Fruit fly (Drosophila melanogaster) whole organism, adult: ENCODE measurements around the gene CG33795.

Experiments
- CG11617 ChIP-seq: fragments of 200-800 bp; sonication (Bioruptor generic); optimal IDR thresholded peaks from 2 replicates; lab custom pipeline; 2017; ENCODE audit warnings: mild to moderate bottlenecking, missing biosample characterization, missing genetic modification reagents, missing genetic modification characterization
- CG12768 ChIP-seq: fragments of 200-800 bp; sonication (Bioruptor generic); optimal IDR thresholded peaks from 2 replicates; lab custom pipeline; 2017; ENCODE audit warnings: missing biosample characterization, missing genetic modification characterization, mild to moderate bottlenecking, moderate library complexity, missing genetic modification reagents
- CG14711 ChIP-seq: fragments of 200-800 bp; sonication (Bioruptor generic); optimal IDR thresholded peaks from 2 replicates; lab custom pipeline; 2018; ENCODE audit warnings: missing biosample characterization, mild to moderate bottlenecking, missing genetic modification characterization, moderate library complexity
- CG1620 ChIP-seq: fragments of 200-800 bp; sonication (Bioruptor generic); optimal IDR thresholded peaks from 2 replicates; lab custom pipeline; 2016; ENCODE audit warnings: missing biosample characterization, missing genetic modification characterization
- CG33017 ChIP-seq: fragments of 200-800 bp; sonication (Bioruptor generic); optimal IDR thresholded peaks from 2 replicates; lab custom pipeline; 2018; ENCODE audit warnings: missing biosample characterization, mild to moderate bottlenecking, missing genetic modification characterization, moderate library complexity
- CG5204 ChIP-seq: fragments of 200-800 bp; sonication (Bioruptor generic); optimal IDR thresholded peaks from 2 replicates; lab custom pipeline; 2016; ENCODE audit warnings: missing biosample characterization, missing genetic modification characterization
- CG7045 ChIP-seq: fragments of 200-800 bp; sonication (Bioruptor generic); optimal IDR thresholded peaks from 2 replicates; lab custom pipeline; 2017; ENCODE audit warnings: missing biosample characterization, mild to moderate bottlenecking, missing genetic modification characterization
- CG7101 ChIP-seq: fragments of 200-800 bp; sonication (Bioruptor generic); optimal IDR thresholded peaks from 2 replicates; lab custom pipeline; 2018; ENCODE audit warnings: missing biosample characterization, mild to moderate bottlenecking, missing genetic modification characterization, moderate library complexity
- Clk ChIP-seq: fragments of 200-800 bp; sonication (Bioruptor generic); optimal IDR thresholded peaks from 2 replicates; lab custom pipeline; 2017; ENCODE audit warnings: missing biosample characterization, missing genetic modification characterization
- Crg-1 ChIP-seq: fragments of 200-800 bp; sonication (Bioruptor generic); optimal IDR thresholded peaks from 2 replicates; lab custom pipeline; 2016; ENCODE audit warnings: missing biosample characterization, missing genetic modification characterization
- Hr96 ChIP-seq: fragments of 200-800 bp; sonication (Bioruptor generic); optimal IDR thresholded peaks from 2 replicates; lab custom pipeline; 2016; ENCODE audit warnings: missing biosample characterization, missing genetic modification characterization
- Mnt ChIP-seq: fragments of 200-800 bp; sonication (Bioruptor generic); optimal IDR thresholded peaks from 2 replicates; lab custom pipeline; 2016; ENCODE audit warnings: missing biosample characterization, mild to moderate bottlenecking, missing genetic modification characterization
- bab1 ChIP-seq: fragments of 200-800 bp; sonication (Bioruptor generic); optimal IDR thresholded peaks from 3 replicates; lab custom pipeline; 2019; ENCODE audit warnings: missing biosample characterization, mild to moderate bottlenecking, missing genetic modification characterization, moderate library complexity
- cic ChIP-seq: fragments of 200-800 bp; sonication (Bioruptor generic); optimal IDR thresholded peaks from 2 replicates; lab custom pipeline; 2017; ENCODE audit warnings: missing biosample characterization, mild to moderate bottlenecking, missing genetic modification characterization, moderate library complexity
- cnc ChIP-seq, 2 experiments: fragments of >200 bp; optimal IDR thresholded peaks; 2 replicates each; lab custom pipeline; 2017
- kay ChIP-seq: fragments of 200-800 bp; sonication (Bioruptor generic); peaks from one replicate; lab custom pipeline; 2016; ENCODE audit warnings: missing biosample characterization, missing genetic modification characterization, borderline replicate concordance
- ovo ChIP-seq: fragments of 200-800 bp; sonication (Bioruptor generic); optimal IDR thresholded peaks from 2 replicates; lab custom pipeline; 2016; ENCODE audit warnings: missing biosample characterization, missing genetic modification characterization
- pad ChIP-seq: fragments of 200-800 bp; sonication (Bioruptor generic); optimal IDR thresholded peaks from 3 replicates; lab custom pipeline; 2017; ENCODE audit warnings: missing biosample characterization, missing genetic modification characterization, mild to moderate bottlenecking, moderate library complexity, missing genetic modification reagents
- tj ChIP-seq: fragments of 200-800 bp; sonication (Bioruptor generic); optimal IDR thresholded peaks from 3 replicates; lab custom pipeline; 2017; ENCODE audit warnings: missing biosample characterization, mild to moderate bottlenecking, missing genetic modification characterization, moderate library complexity
- toe ChIP-seq: fragments of 200-800 bp; sonication (Bioruptor generic); optimal IDR thresholded peaks from 2 replicates; lab custom pipeline; 2016; ENCODE audit warnings: missing biosample characterization, missing genetic modification characterization

Gene CG33795

DNA sequence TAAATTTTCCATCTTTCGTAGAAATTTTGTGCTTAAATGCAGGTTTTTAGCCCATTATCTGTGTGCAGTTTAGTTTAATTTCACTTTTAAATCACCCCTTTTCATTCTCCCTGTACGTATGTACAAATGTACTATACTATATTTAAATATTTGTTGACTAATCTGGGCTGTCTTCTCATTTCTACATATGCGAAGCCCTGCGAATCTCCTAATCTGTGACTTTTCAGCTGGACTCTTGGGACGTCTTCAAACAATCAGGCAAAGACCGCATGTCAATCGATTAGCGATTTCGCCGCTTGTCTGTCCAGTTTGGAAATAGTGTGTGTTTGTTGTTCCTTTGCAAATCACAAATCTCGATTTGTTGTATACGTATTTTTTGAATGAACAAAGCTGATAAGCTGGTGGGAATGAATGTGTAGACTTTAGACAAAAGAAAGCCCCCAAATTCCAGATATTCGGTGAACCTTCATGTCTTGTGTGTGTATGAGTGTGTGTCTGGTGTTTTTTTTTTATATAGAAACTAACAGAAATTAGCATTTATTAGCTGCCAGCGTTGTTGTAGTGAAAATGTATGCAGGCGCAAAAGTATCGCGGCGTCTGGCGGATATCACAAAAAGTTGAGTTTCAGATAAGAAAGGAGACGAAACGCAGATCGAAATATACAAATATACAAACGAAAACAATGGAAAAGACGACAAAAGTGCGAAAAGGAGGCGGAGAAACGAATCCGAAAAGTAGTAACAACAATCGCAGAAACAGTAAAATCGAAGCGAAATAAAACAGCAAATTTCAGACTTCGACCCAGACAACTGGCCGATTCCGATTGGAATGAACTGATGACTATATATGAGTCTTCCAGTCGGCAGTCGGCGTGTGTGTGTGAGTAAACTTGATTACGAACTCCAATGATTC is 11.8 kb downstream of the CG33795 start:
- TF ChIP-seq kay (GFP tag; lab: Kevin White, UChicago): peak; percentile 94
- TF ChIP-seq CG33017 (tag; lab: Kevin White, UChicago): no peak
- TF ChIP-seq CG12768: peak; percentile 48
- TF ChIP-seq cic (GFP tag; lab: Kevin White, UChicago): peak; percentile 19

DNA sequence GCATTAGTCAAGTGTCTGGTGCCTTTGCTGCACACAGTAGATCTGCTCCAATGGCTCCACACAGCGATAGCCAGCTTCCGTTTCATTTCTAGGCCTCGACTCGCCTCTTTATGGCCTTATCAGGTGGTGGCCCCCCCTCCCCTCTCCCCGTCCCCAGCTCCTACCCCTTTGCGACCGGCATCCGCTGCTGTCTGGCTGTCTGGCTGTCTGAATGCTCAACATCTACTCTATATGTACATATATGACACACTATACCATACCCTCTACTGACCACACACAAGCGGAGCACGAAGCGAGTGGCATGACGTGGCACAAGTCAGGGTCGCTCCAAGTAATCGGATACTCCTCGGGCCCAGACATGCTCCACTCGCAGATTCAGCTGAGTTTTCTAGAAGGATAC is 12.9 kb downstream of the CG33795 start:
- no peak for TF ChIP-seq bab1 (GFP tag; lab: Kevin White, UChicago)
- TF ChIP-seq cnc (optimal IDR thresholded peaks at IDR 0.05; lab: Kevin White, UChicago): peak; percentile 0 to 62
- no peak for TF ChIP-seq Mnt
- TF ChIP-seq Hr96: no peak
- peak; percentile 50 for TF ChIP-seq cic (GFP tag; lab: Kevin White, UChicago)

DNA sequence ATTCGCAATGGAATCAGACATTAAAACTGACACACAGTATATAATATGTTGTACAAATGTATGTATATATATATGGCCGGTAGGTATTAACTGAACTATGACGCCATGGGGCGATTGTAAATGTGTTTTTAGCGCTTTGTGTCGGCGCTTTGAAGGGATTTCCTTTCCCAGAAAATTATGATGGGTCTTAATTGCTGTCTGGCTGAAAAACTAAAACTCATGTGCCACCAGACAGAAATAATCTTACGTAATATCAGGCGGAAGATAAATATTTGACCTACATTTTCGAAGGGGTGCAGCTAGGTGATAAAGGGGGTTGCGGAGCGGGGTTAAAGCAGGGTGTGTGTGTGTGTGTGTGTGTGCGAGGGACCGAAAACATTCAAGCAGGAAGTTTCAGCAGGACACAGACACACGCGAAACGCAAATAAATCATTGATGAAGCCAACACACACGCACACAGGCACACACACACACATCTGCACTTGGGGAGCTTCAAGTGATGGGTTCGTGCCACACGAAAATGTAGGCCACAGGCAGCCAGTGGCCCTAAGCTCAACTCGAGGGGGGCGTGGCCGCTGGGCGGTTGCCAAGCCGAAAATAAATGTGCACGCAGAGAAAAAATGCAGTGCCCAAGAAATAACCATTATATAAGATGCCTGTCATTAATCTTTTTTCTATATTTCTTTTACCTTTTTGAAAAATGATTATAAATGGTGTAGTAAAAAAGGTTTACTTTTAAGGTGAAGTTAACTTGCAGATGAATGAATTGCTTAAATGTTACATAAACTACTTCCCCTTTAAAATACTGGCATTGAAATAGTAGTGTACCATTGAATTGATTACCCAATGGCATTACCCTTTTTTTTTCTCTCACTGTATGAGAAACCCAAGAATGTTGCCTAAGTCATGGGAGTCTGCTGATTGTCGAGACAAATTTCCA is 13.7 kb downstream of the CG33795 start:
- TF ChIP-seq CG14711 (tag; lab: Kevin White, UChicago): no peak

DNA sequence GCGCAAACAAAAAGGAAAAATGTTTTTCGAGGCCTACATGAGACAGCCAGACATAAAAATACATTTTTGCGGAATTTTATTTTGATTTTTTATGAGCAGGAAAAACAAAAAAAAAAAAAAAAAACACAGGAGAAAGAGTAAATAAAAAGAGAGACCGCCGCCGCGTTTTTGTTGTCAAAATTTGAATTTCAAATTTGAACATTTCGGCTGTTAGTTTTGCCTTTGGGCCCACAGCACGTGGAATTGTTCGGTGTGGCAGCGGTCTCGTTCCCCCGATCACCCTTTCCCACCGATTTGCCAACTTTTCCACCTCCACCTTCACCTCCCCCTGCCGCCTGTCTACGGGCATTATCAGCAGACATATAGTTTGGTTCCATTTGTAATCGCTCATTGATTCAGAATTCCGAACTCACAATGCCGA is 14.4 kb downstream of the CG33795 start:
- TF ChIP-seq Clk (GFP tag; lab: Kevin White, UChicago) (no peak), pad (GFP tag; lab: Kevin White, UChicago) (no peak), CG14711 (tag; lab: Kevin White, UChicago) (no peak), cnc (optimal IDR thresholded peaks at IDR 0.05; lab: Kevin White, UChicago) (no peak), cic (GFP tag; lab: Kevin White, UChicago) (peak; percentile 66), kay (GFP tag; lab: Kevin White, UChicago) (no peak), toe (no peak), Crg-1 (no peak), CG11617 (no peak), CG7045 (GFP tag; lab: Kevin White, UChicago) (no peak), CG33017 (tag; lab: Kevin White, UChicago) (no peak), CG1620 (no peak), CG7101 (tag; lab: Kevin White, UChicago) (no peak), bab1 (GFP tag; lab: Kevin White, UChicago) (no peak), CG5204 (no peak), Hr96 (no peak), CG12768 (peak; percentile 12), Mnt (peak; percentile 86), tj (GFP tag; lab: Kevin White, UChicago) (no peak)

DNA sequence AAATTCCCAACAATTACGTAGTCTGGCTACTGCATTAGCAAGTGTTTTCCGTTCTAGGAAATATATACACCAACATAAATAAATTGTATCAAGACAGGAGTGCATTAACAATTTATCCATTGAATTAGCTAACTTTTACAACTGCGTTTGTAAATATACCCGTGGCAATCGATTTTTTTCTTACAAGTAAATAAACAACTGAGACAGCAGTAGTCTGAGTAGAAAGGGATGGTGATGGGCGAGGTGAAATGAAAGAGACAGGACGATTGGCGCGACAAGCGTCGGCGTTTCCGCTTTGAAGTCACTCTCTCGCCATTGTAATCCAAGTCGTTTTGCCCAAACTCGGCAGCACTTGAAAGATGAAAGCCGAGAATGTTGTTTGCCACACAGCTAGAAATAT is 15.6 kb downstream of the CG33795 start:
- TF ChIP-seq kay (GFP tag; lab: Kevin White, UChicago): no peak
- TF ChIP-seq CG14711 (tag; lab: Kevin White, UChicago): no peak
- no peak for TF ChIP-seq CG5204
- TF ChIP-seq Hr96: no peak
- TF ChIP-seq toe: no peak
- TF ChIP-seq CG1620: no peak
- no peak for TF ChIP-seq CG7101 (tag; lab: Kevin White, UChicago)
- TF ChIP-seq CG11617: no peak
- no peak for TF ChIP-seq Clk (GFP tag; lab: Kevin White, UChicago)
- TF ChIP-seq tj (GFP tag; lab: Kevin White, UChicago): no peak
- TF ChIP-seq ovo (GFP tag; lab: Kevin White, UChicago): no peak
- no peak for TF ChIP-seq CG12768
- no peak for TF ChIP-seq cnc (optimal IDR thresholded peaks at IDR 0.05; lab: Kevin White, UChicago)
- TF ChIP-seq bab1 (GFP tag; lab: Kevin White, UChicago): no peak
- no peak for TF ChIP-seq Crg-1

DNA sequence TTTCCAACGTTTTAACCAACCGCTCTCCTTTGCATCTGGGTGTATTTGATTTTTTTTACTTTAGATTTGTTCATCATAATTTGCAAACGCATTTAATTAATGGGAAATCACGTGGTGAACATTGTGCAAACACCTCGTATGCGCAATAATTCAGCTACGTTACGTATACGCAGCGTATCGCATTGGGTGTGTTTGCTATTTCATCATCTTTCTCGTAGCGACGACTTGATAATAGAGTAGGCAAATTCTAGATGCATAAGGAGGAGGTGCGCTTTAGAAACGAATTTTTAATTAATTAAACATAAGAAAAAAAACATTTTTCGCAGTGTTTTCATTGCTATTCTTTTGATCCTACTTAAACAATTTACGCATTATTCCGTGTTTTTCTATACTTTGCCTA is 17.5 kb downstream of the CG33795 start:
- TF ChIP-seq Clk (GFP tag; lab: Kevin White, UChicago) (no peak), CG7045 (GFP tag; lab: Kevin White, UChicago) (no peak), CG12768 (no peak), Hr96 (no peak), CG1620 (no peak), cnc (optimal IDR thresholded peaks at IDR 0.05; lab: Kevin White, UChicago) (no peak), tj (GFP tag; lab: Kevin White, UChicago) (no peak), pad (GFP tag; lab: Kevin White, UChicago) (no peak), kay (GFP tag; lab: Kevin White, UChicago) (no peak), CG7101 (tag; lab: Kevin White, UChicago) (no peak), CG33017 (tag; lab: Kevin White, UChicago) (no peak), Crg-1 (no peak), Mnt (no peak), cic (GFP tag; lab: Kevin White, UChicago) (no peak), ovo (GFP tag; lab: Kevin White, UChicago) (no peak), toe (no peak), bab1 (GFP tag; lab: Kevin White, UChicago) (no peak)
